Fruit fly (Drosophila melanogaster) whole organism, embryonic: ENCODE measurements around the gene CG32276.
A peak's percentile ranks its signal among the peaks of the same experiment; 100 is the strongest.

Experiments used
- Antp ChIP-seq: fragments of 200-800 bp; sonication (Bioruptor generic); optimal IDR thresholded peaks from 3 replicates; lab custom pipeline; 2016; ENCODE audit warnings: missing biosample characterization, missing genetic modification characterization
- BtbVII ChIP-seq: fragments of 200-800 bp; sonication (Bioruptor generic); optimal IDR thresholded peaks from 3 replicates; lab custom pipeline; 2017; ENCODE audit warnings: missing biosample characterization, mild to moderate bottlenecking, missing genetic modification characterization
- CG10543 ChIP-seq: fragments of 200-800 bp; sonication (Bioruptor generic); optimal IDR thresholded peaks from 3 replicates; lab custom pipeline; 2017; ENCODE audit warnings: missing biosample characterization, mild to moderate bottlenecking, missing genetic modification characterization, moderate library complexity
- CG11456 ChIP-seq: fragments of 200-800 bp; sonication (Bioruptor generic); IDR thresholded peaks from 3 replicates; pipeline ENCODE4 v1.3.6; 2022; ENCODE audit warnings: missing biosample characterization, missing genetic modification characterization
- CG12104 ChIP-seq: fragments of 200-800 bp; sonication (Bioruptor generic); optimal IDR thresholded peaks from 3 replicates; lab custom pipeline; 2016; ENCODE audit warnings: missing biosample characterization, missing genetic modification characterization
- CG12155 ChIP-seq: fragments of 200-800 bp; sonication (Bioruptor generic); optimal IDR thresholded peaks from 3 replicates; lab custom pipeline; 2016; ENCODE audit warnings: missing biosample characterization, missing genetic modification characterization
- CG12299 ChIP-seq: fragments of 200-800 bp; sonication (Bioruptor generic); optimal IDR thresholded peaks from 2 replicates; lab custom pipeline; 2018; ENCODE audit warnings: missing biosample characterization, mild to moderate bottlenecking, missing genetic modification characterization
- CG12659 ChIP-seq: fragments of 200-800 bp; sonication (Bioruptor generic); optimal IDR thresholded peaks from 3 replicates; lab custom pipeline; 2017; ENCODE audit warnings: mild to moderate bottlenecking, missing biosample characterization, missing genetic modification reagents, missing genetic modification characterization
- CG12769 ChIP-seq: fragments of 200-800 bp; sonication (Bioruptor generic); optimal IDR thresholded peaks from 2 replicates; lab custom pipeline; 2019; ENCODE audit warnings: missing biosample characterization, mild to moderate bottlenecking, missing genetic modification characterization, moderate library complexity
- CG12942 ChIP-seq: fragments of 200-800 bp; sonication (Bioruptor generic); optimal IDR thresholded peaks from 3 replicates; lab custom pipeline; 2016; ENCODE audit warnings: missing biosample characterization, missing genetic modification characterization
- CG13775 ChIP-seq: fragments of 200-800 bp; sonication (Bioruptor generic); optimal IDR thresholded peaks from 3 replicates; lab custom pipeline; 2017; ENCODE audit warnings: missing biosample characterization, mild to moderate bottlenecking, missing genetic modification characterization
- CG13894 ChIP-seq: fragments of 200-800 bp; sonication (Bioruptor generic); optimal IDR thresholded peaks from 3 replicates; lab custom pipeline; 2018; ENCODE audit warnings: missing biosample characterization, mild to moderate bottlenecking, missing genetic modification characterization, moderate library complexity
- CG15479 ChIP-seq: fragments of 200-800 bp; sonication (Bioruptor generic); optimal IDR thresholded peaks from 3 replicates; lab custom pipeline; 2019; ENCODE audit warnings: missing biosample characterization, mild to moderate bottlenecking, missing genetic modification characterization, moderate library complexity
- CG15696 ChIP-seq: fragments of 200-800 bp; sonication (Bioruptor generic); optimal IDR thresholded peaks from 2 replicates; lab custom pipeline; 2019; ENCODE audit warnings: missing biosample characterization, mild to moderate bottlenecking, missing genetic modification characterization, moderate library complexity
- CG16813 ChIP-seq: fragments of 200-800 bp; sonication (Bioruptor generic); IDR thresholded peaks from 3 replicates; pipeline ENCODE4 v1.3.6; 2022; ENCODE audit warnings: missing biosample characterization, missing genetic modification characterization; ENCODE audit not compliant: partially characterized antibody
- CG16815 ChIP-seq: fragments of 200-800 bp; sonication (Bioruptor generic); optimal IDR thresholded peaks from 3 replicates; lab custom pipeline; 2017; ENCODE audit warnings: missing biosample characterization, mild to moderate bottlenecking, missing genetic modification characterization
- CG3163 ChIP-seq: fragments of 200-800 bp; sonication (Bioruptor generic); optimal IDR thresholded peaks from 3 replicates; lab custom pipeline; 2016; ENCODE audit warnings: missing biosample characterization, missing genetic modification characterization
- CG5953 ChIP-seq: fragments of 200-800 bp; sonication (Bioruptor generic); IDR thresholded peaks from 2 replicates; pipeline ENCODE4 v1.3.6; 2022; ENCODE audit warnings: missing biosample characterization, missing genetic modification characterization
- CG6854 ChIP-seq: fragments of 200-800 bp; sonication (Bioruptor generic); optimal IDR thresholded peaks from 3 replicates; lab custom pipeline; 2017; ENCODE audit warnings: missing biosample characterization, mild to moderate bottlenecking, missing genetic modification characterization
- CG9609 ChIP-seq: fragments of 200-800 bp; sonication (Bioruptor generic); optimal IDR thresholded peaks from 3 replicates; lab custom pipeline; 2016; ENCODE audit warnings: missing biosample characterization, missing genetic modification characterization
- CHES-1-like ChIP-seq: fragments of 200-800 bp; sonication (Bioruptor generic); optimal IDR thresholded peaks from 2 replicates; lab custom pipeline; 2016; ENCODE audit warnings: missing biosample characterization, missing genetic modification characterization
- D ChIP-seq, 2 experiments: fragments of 200-800 bp in 1 of 2; fragments of >200 bp in 1 of 2; sonication (Bioruptor generic) in 1 of 2; optimal IDR thresholded peaks; 2 replicates in 1 of 2; 3 replicates in 1 of 2; lab custom pipeline; 2017; ENCODE audit warnings: mild to moderate bottlenecking in 1 of 2, missing biosample characterization in 1 of 2, missing genetic modification characterization in 1 of 2, missing genetic modification reagents in 1 of 2
- Dad ChIP-seq: fragments of 200-800 bp; sonication (Bioruptor generic); optimal IDR thresholded peaks from 3 replicates; lab custom pipeline; 2016; ENCODE audit warnings: missing biosample characterization, missing genetic modification characterization
- Dll ChIP-seq: fragments of 200-800 bp; sonication (Bioruptor generic); IDR thresholded peaks from 4 replicates; pipeline ENCODE4 v1.3.6; 2022; ENCODE audit warnings: missing biosample characterization, missing genetic modification characterization; ENCODE audit not compliant: partially characterized antibody
- Dref ChIP-seq: fragments of 200-800 bp; sonication (Bioruptor generic); IDR thresholded peaks from 2 replicates; pipeline ENCODE4 v1.3.6; 2022; ENCODE audit warnings: missing biosample characterization, missing genetic modification characterization
- Elba2 ChIP-seq: fragments of 200-800 bp; sonication (Bioruptor generic); optimal IDR thresholded peaks from 3 replicates; lab custom pipeline; 2016; ENCODE audit warnings: missing biosample characterization, missing genetic modification characterization
- HLH4C ChIP-seq: fragments of 200-800 bp; sonication (Bioruptor generic); IDR thresholded peaks from 3 replicates; pipeline ENCODE4 v1.3.6; 2022; ENCODE audit warnings: missing biosample characterization, missing genetic modification characterization; ENCODE audit not compliant: partially characterized antibody
- HmgD ChIP-seq: fragments of 200-800 bp; sonication (Bioruptor generic); optimal IDR thresholded peaks from 3 replicates; lab custom pipeline; 2016; ENCODE audit warnings: missing biosample characterization, missing genetic modification characterization
- Nf-YB ChIP-seq: fragments of 200-800 bp; sonication (Bioruptor generic); optimal IDR thresholded peaks from 3 replicates; lab custom pipeline; 2019; ENCODE audit warnings: missing biosample characterization, mild to moderate bottlenecking, missing genetic modification characterization, moderate library complexity
- Optix ChIP-seq: fragments of 200-800 bp; sonication (Bioruptor generic); IDR thresholded peaks from 3 replicates; pipeline ENCODE4 v1.3.6; 2022; ENCODE audit warnings: missing biosample characterization, missing genetic modification characterization
- Rx ChIP-seq: fragments of 200-800 bp; sonication (Bioruptor generic); IDR thresholded peaks from 2 replicates; pipeline ENCODE4 v1.3.6; 2022; ENCODE audit warnings: missing biosample characterization, missing genetic modification characterization
- Scr ChIP-seq: fragments of 200-800 bp; sonication (Bioruptor generic); IDR thresholded peaks from 2 replicates; pipeline ENCODE4 v1.3.6; 2022; ENCODE audit warnings: missing biosample characterization, missing genetic modification characterization; ENCODE audit not compliant: partially characterized antibody
- Trl ChIP-seq, 3 experiments: fragments of >200 bp in 2 of 3; fragments of 200-800 bp in 1 of 3; sonication (Bioruptor generic) in 1 of 3; optimal IDR thresholded peaks; 2 replicates in 1 of 3; 3 replicates in 2 of 3; lab custom pipeline; 2016 to 2017; ENCODE audit warnings: missing biosample characterization in 1 of 3, missing genetic modification characterization in 1 of 3
- Xbp1 ChIP-seq: fragments of 200-800 bp; sonication (Bioruptor generic); optimal IDR thresholded peaks from 3 replicates; lab custom pipeline; 2016; ENCODE audit warnings: missing biosample characterization, mild to moderate bottlenecking, missing genetic modification characterization
- ara ChIP-seq: fragments of 200-800 bp; sonication (Bioruptor generic); IDR thresholded peaks from 2 replicates; pipeline ENCODE4 v1.3.6; 2022; ENCODE audit warnings: missing biosample characterization, missing genetic modification characterization
- bbx ChIP-seq: fragments of 200-800 bp; sonication (Bioruptor generic); IDR thresholded peaks from 2 replicates; pipeline ENCODE4 v1.3.6; 2022; ENCODE audit warnings: missing biosample characterization, missing genetic modification characterization; ENCODE audit not compliant: partially characterized antibody
- chif ChIP-seq, 2 experiments: fragments of 200-800 bp; sonication (Bioruptor generic); optimal IDR thresholded peaks; 3 replicates each; lab custom pipeline; 2016; ENCODE audit warnings: missing biosample characterization in 2 of 2, missing genetic modification characterization in 2 of 2
- dysf ChIP-seq: fragments of 200-800 bp; sonication (Bioruptor generic); IDR thresholded peaks from 3 replicates; pipeline ENCODE4 v1.3.6; 2022; ENCODE audit warnings: missing biosample characterization, missing genetic modification characterization
- fd102C ChIP-seq: fragments of 200-800 bp; sonication (Bioruptor generic); optimal IDR thresholded peaks from 2 replicates; lab custom pipeline; 2018; ENCODE audit warnings: missing biosample characterization, mild to moderate bottlenecking, missing genetic modification characterization, moderate library complexity
- insv ChIP-seq, 2 experiments: fragments of 200-800 bp; sonication (Bioruptor generic); optimal IDR thresholded peaks; 3 replicates each; lab custom pipeline; 2016 to 2018; ENCODE audit warnings: missing biosample characterization in 2 of 2, missing genetic modification characterization in 2 of 2
- ken ChIP-seq: fragments of 200-800 bp; sonication (Bioruptor generic); IDR thresholded peaks from 3 replicates; pipeline ENCODE4 v1.3.6; 2022; ENCODE audit warnings: missing biosample characterization, missing genetic modification characterization
- knrl ChIP-seq: fragments of 200-800 bp; sonication (Bioruptor generic); IDR thresholded peaks from 3 replicates; pipeline ENCODE4 v1.3.6; 2022; ENCODE audit warnings: missing biosample characterization, missing genetic modification characterization; ENCODE audit not compliant: partially characterized antibody
- org-1 ChIP-seq: fragments of 200-800 bp; sonication (Bioruptor generic); optimal IDR thresholded peaks from 2 replicates; lab custom pipeline; 2017; ENCODE audit warnings: missing biosample characterization, missing genetic modification characterization
- pan ChIP-seq, 4 experiments: fragments of >200 bp in 3 of 4; fragments of 200-800 bp in 1 of 4; sonication (Bioruptor generic) in 1 of 4; optimal IDR thresholded peaks in 3 of 4; IDR thresholded peaks in 1 of 4; 2 replicates each; pipeline versions ENCODE4 v1.3.6 to Lab custom; 2017 to 2022; ENCODE audit warnings: missing biosample characterization in 2 of 4, missing genetic modification characterization in 2 of 4, mixed read lengths in 1 of 4
- pzg ChIP-seq: fragments of 200-800 bp; sonication (Bioruptor generic); optimal IDR thresholded peaks from 3 replicates; lab custom pipeline; 2018; ENCODE audit warnings: missing biosample characterization, mild to moderate bottlenecking, missing genetic modification characterization, moderate library complexity
- sisA ChIP-seq: fragments of 200-800 bp; sonication (Bioruptor generic); IDR thresholded peaks from 2 replicates; pipeline ENCODE4 v1.3.6; 2022; ENCODE audit warnings: missing biosample characterization, missing genetic modification characterization
- tin ChIP-seq: fragments of 200-800 bp; sonication (Bioruptor generic); optimal IDR thresholded peaks from 3 replicates; lab custom pipeline; 2016; ENCODE audit warnings: missing biosample characterization, missing genetic modification characterization
- trem ChIP-seq: fragments of 200-800 bp; optimal IDR thresholded peaks from 3 replicates; lab custom pipeline; 2019; ENCODE audit warnings: missing biosample characterization, mild to moderate bottlenecking, missing genetic modification characterization, moderate library complexity

The CG32276 gene

DNA sequence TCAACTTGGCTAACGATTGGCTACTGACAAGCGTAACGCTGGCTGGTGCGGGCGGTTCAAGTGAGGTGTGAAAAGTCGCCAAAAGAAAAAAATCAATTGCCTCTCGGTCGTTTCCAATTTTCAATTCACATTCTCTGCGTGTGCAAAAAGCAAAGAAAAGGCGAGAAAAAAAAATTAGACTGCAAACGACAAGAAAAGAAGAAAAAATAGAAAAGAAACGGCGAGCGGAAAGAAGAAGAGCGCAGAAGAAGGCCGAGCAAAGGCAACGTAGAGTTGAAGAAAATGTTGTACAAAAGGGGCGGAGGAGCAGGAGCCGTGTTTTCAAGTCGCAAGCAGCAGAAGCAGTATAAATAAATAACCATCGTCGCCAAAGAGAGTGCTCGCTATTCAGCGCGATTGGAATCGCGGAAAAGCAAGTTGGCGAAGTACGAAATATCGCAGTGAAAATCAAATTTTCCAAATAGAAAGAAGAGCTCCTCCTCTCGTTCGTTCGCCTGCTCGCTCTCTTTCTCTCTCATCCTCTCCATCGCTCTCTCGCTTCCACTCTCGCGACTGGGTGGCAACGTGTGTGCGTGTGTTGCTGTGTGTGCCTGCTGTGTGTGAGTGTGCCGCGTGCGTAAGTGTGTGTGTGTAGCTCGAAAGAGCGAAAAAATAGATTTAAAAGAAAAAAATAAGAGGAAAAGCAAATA lies 27.1 kb upstream of the CG32276 start (continued):
- no peak for TF ChIP-seq CG13775
- TF ChIP-seq Antp: no peak
- TF ChIP-seq CG16815: no peak
- no peak for TF ChIP-seq ara (GFP tag; lab: Robert Waterston, UW)
- no peak for TF ChIP-seq CG9609 (GFP tag; lab: Kevin White, UChicago)
- TF ChIP-seq HLH4C (GFP tag; lab: Robert Waterston, UW): no peak; the same call in 2 of the 3 replicates
- TF ChIP-seq bbx (GFP tag; lab: Robert Waterston, UW): no peak
- no peak for TF ChIP-seq CG12659 (GFP tag; lab: Kevin White, UChicago)
- TF ChIP-seq CG13894 (tag; lab: Kevin White, UChicago): no peak
- peak; percentile 23 for TF ChIP-seq CG10543 (GFP tag; lab: Kevin White, UChicago)
- TF ChIP-seq Optix (GFP tag; lab: Robert Waterston, UW): no peak
- TF ChIP-seq Nf-YB: no peak
- TF ChIP-seq CG12769: no peak
- no peak for TF ChIP-seq pan (optimal IDR thresholded peaks at IDR 0.05; lab: Kevin White, UChicago)
- TF ChIP-seq pan (GFP tag; optimal IDR thresholded peaks at IDR 0.05 in 1 of 2, IDR thresholded peaks at IDR 0.05 in 1 of 2): no peak
- TF ChIP-seq D (optimal IDR thresholded peaks at IDR 0.05; lab: Kevin White, UChicago): no peak
- no peak for TF ChIP-seq D (GFP tag; optimal IDR thresholded peaks at IDR 0.05; lab: Kevin White, UChicago)
- TF ChIP-seq Dad (GFP tag; lab: Kevin White, UChicago): no peak
- peak; percentile 16 for TF ChIP-seq HmgD (GFP tag; lab: Kevin White, UChicago)
- peak; percentile 51 for TF ChIP-seq BtbVII
- TF ChIP-seq CG11456: no peak
- no peak for TF ChIP-seq CHES-1-like
- no peak for TF ChIP-seq CG12104 (GFP tag; lab: Kevin White, UChicago)
- TF ChIP-seq CG15696: no peak
- no peak; the same call in 3 of the 4 replicates for TF ChIP-seq Dll (GFP tag; lab: Robert Waterston, UW)
- no peak for TF ChIP-seq CG16813 (GFP tag; lab: Robert Waterston, UW)
- no peak for TF ChIP-seq CG12942 (GFP tag; lab: Kevin White, UChicago)
- no peak for TF ChIP-seq tin (GFP tag; lab: Kevin White, UChicago)
- TF ChIP-seq Rx (GFP tag; lab: Robert Waterston, UW): no peak
- TF ChIP-seq trem (tag; lab: Kevin White, UChicago): no peak
- no peak for TF ChIP-seq ken
- TF ChIP-seq knrl (GFP tag; lab: Robert Waterston, UW): no peak
- no peak for TF ChIP-seq org-1 (GFP tag; lab: Kevin White, UChicago)
- TF ChIP-seq CG6854: no peak
- TF ChIP-seq Trl (optimal IDR thresholded peaks at IDR 0.05; lab: Kevin White, UChicago): peak; percentile 95 to 99
- TF ChIP-seq Trl (GFP tag; optimal IDR thresholded peaks at IDR 0.05; lab: Kevin White, UChicago): peak; percentile 67
- no peak for TF ChIP-seq Elba2
- no peak for TF ChIP-seq Scr (GFP tag; lab: Robert Waterston, UW)
- no peak for TF ChIP-seq dysf (GFP tag; lab: Robert Waterston, UW)
- peak; percentile 19 for TF ChIP-seq CG12155 (GFP tag; lab: Kevin White, UChicago)
- peak; percentile 7 for TF ChIP-seq pzg (GFP tag; lab: Kevin White, UChicago)
- no peak for TF ChIP-seq Xbp1 (GFP tag; lab: Kevin White, UChicago)
- TF ChIP-seq CG3163 (GFP tag; lab: Kevin White, UChicago): peak; percentile 66
- TF ChIP-seq fd102C: no peak
- TF ChIP-seq CG15479: peak; percentile 58
- TF ChIP-seq sisA (GFP tag; lab: Robert Waterston, UW): no peak
- no peak for TF ChIP-seq CG12299 (tag; lab: Kevin White, UChicago)
- TF ChIP-seq insv (GFP tag; optimal IDR thresholded peaks at IDR 0.05; lab: Kevin White, UChicago): no peak
- TF ChIP-seq chif (GFP tag; optimal IDR thresholded peaks at IDR 0.05; lab: Kevin White, UChicago): no peak
- TF ChIP-seq CG5953 (GFP tag; lab: Robert Waterston, UW): no peak
- no peak for TF ChIP-seq Dref (GFP tag; lab: Robert Waterston, UW)
